Worm (Caenorhabditis elegans) whole organism, mixed stage, embryonic: ENCODE data around the gene F40E12.1.

ENCODE experiments used
- bed-3 ChIP-seq: fragments of 200-800 bp; sonication (Bioruptor generic); optimal IDR thresholded peaks from 3 replicates; lab custom pipeline; 2018; ENCODE audit warnings: mild to moderate bottlenecking, missing genetic modification characterization, moderate library complexity, missing compliant biosample characterization
- ceh-83 ChIP-seq: fragments of 200-800 bp; sonication (Bioruptor generic); optimal IDR thresholded peaks from 2 replicates; lab custom pipeline; 2018; ENCODE audit warnings: mild to moderate bottlenecking, missing genetic modification characterization, missing compliant biosample characterization
- cnd-1 ChIP-seq: fragments of 200-800 bp; sonication (Bioruptor generic); optimal IDR thresholded peaks from 2 replicates; lab custom pipeline; 2018; ENCODE audit warnings: mild to moderate bottlenecking, missing genetic modification characterization, missing compliant biosample characterization
- drap-1 ChIP-seq: fragments of 200-800 bp; sonication (Bioruptor generic); optimal IDR thresholded peaks from 3 replicates; lab custom pipeline; 2018; ENCODE audit warnings: mild to moderate bottlenecking, missing genetic modification characterization, missing compliant biosample characterization
- elt-3 ChIP-seq: fragments of 150-350 bp; optimal IDR thresholded peaks from 2 replicates; lab custom pipeline; 2014; ENCODE audit warnings: missing biosample characterization, missing genetic modification characterization
- flh-1 ChIP-seq: fragments of 200-800 bp; sonication (Bioruptor generic); optimal IDR thresholded peaks from 2 replicates; lab custom pipeline; 2018; ENCODE audit warnings: mild to moderate bottlenecking, missing genetic modification characterization, moderate library complexity, missing compliant biosample characterization
- hlh-1 ChIP-seq: fragments of 150-350 bp; optimal IDR thresholded peaks from 2 replicates; lab custom pipeline; 2014; ENCODE audit warnings: missing biosample characterization, missing genetic modification reagents, missing genetic modification characterization
- lin-13 ChIP-seq: fragments of 150-350 bp; optimal IDR thresholded peaks from 2 replicates; lab custom pipeline; 2014; ENCODE audit warnings: missing biosample characterization, missing genetic modification characterization
- lin-32 ChIP-seq: fragments of 200-800 bp; sonication (Bioruptor generic); optimal IDR thresholded peaks from 2 replicates; lab custom pipeline; 2018; ENCODE audit warnings: mild to moderate bottlenecking, missing genetic modification characterization, missing compliant biosample characterization
- mls-2 ChIP-seq: sonication (generic microtip); optimal IDR thresholded peaks from 2 replicates; lab custom pipeline; 2016; ENCODE audit warnings: mild to moderate bottlenecking, missing genetic modification characterization, moderate library complexity, missing compliant biosample characterization
- nhr-12 ChIP-seq: fragments of 150-350 bp; optimal IDR thresholded peaks from 2 replicates; lab custom pipeline; 2014; ENCODE audit warnings: missing biosample characterization, missing genetic modification characterization
- unc-120 ChIP-seq: sonication (generic microtip); optimal IDR thresholded peaks from 2 replicates; lab custom pipeline; 2017; ENCODE audit warnings: missing genetic modification characterization, missing compliant biosample characterization; ENCODE audit not compliant: poor library complexity, severe bottlenecking
- unc-62 ChIP-seq: fragments of 150-350 bp; optimal IDR thresholded peaks from 2 replicates; lab custom pipeline; 2014; ENCODE audit warnings: missing biosample characterization, missing genetic modification reagents, missing genetic modification characterization

Gene F40E12.1

ce11 chrII:3665181-3665580 is 47.6 kb downstream of the F40E12.1 start:
- TF ChIP-seq elt-3 (tag; lab: Kevin White, UChicago) (no peak), hlh-1 (tag; lab: Kevin White, UChicago) (no peak), drap-1 (no peak), ceh-83 (GFP tag; lab: Kevin White, UChicago) (no peak), lin-32 (no peak), lin-13 (no peak), unc-120 (tag; lab: Kevin White, UChicago) (no peak), cnd-1 (no peak), nhr-12 (tag; lab: Kevin White, UChicago) (no peak), bed-3 (GFP tag; lab: Kevin White, UChicago) (no peak), unc-62 (GFP tag; lab: Kevin White, UChicago) (no peak), mls-2 (no peak), flh-1 (GFP tag; lab: Kevin White, UChicago) (no peak)
